Fruit fly (Drosophila melanogaster) whole organism, embryonic: ENCODE results near the gene CG2533.

ENCODE experiments used
- Atf6 ChIP-seq: fragments of 200-800 bp; sonication (Bioruptor generic); IDR thresholded peaks from 2 replicates; pipeline ENCODE4 v1.3.6; 2022; ENCODE audit warnings: missing biosample characterization, missing genetic modification characterization
- BEAF-32 ChIP-seq: fragments of 200-800 bp; sonication (Bioruptor generic); optimal IDR thresholded peaks from 3 replicates; lab custom pipeline; 2017; ENCODE audit warnings: missing biosample characterization, missing genetic modification characterization, mild to moderate bottlenecking, moderate library complexity, missing genetic modification reagents
- CG1024 ChIP-seq: fragments of 200-800 bp; sonication (Bioruptor generic); IDR thresholded peaks from 2 replicates; pipeline ENCODE4 v1.3.6; 2022; ENCODE audit warnings: missing biosample characterization, missing genetic modification characterization
- CG11696 ChIP-seq: fragments of 200-800 bp; sonication (Bioruptor generic); IDR thresholded peaks from 2 replicates; pipeline ENCODE4 v1.3.6; 2022; ENCODE audit warnings: missing biosample characterization, missing genetic modification characterization
- CG14014 ChIP-seq: fragments of 200-800 bp; sonication (Bioruptor generic); IDR thresholded peaks from 2 replicates; pipeline ENCODE4 v1.3.6; 2022; ENCODE audit warnings: missing biosample characterization, missing genetic modification characterization
- CG15269 ChIP-seq: fragments of 200-800 bp; sonication (Bioruptor generic); optimal IDR thresholded peaks from 2 replicates; lab custom pipeline; 2018; ENCODE audit warnings: missing biosample characterization, mild to moderate bottlenecking, missing genetic modification characterization, moderate library complexity
- CG15479 ChIP-seq: fragments of 200-800 bp; sonication (Bioruptor generic); optimal IDR thresholded peaks from 3 replicates; lab custom pipeline; 2019; ENCODE audit warnings: missing biosample characterization, mild to moderate bottlenecking, missing genetic modification characterization, moderate library complexity
- CG1603 ChIP-seq: fragments of 200-800 bp; sonication (Bioruptor generic); optimal IDR thresholded peaks from 2 replicates; lab custom pipeline; 2019; ENCODE audit warnings: missing biosample characterization, mild to moderate bottlenecking, missing genetic modification characterization, moderate library complexity
- CG1792 ChIP-seq: fragments of 200-800 bp; sonication (Bioruptor generic); optimal IDR thresholded peaks from 2 replicates; lab custom pipeline; 2016; ENCODE audit warnings: missing biosample characterization, missing genetic modification characterization
- CG2199 ChIP-seq: fragments of 200-800 bp; sonication (Bioruptor generic); IDR thresholded peaks from 3 replicates; pipeline ENCODE4 v1.3.6; 2022; ENCODE audit warnings: missing biosample characterization, missing genetic modification characterization
- CG2712 ChIP-seq: fragments of 200-800 bp; optimal IDR thresholded peaks from 3 replicates; lab custom pipeline; 2019; ENCODE audit warnings: missing biosample characterization, mild to moderate bottlenecking, missing genetic modification characterization, moderate library complexity
- CG3163 ChIP-seq: fragments of 200-800 bp; sonication (Bioruptor generic); optimal IDR thresholded peaks from 3 replicates; lab custom pipeline; 2016; ENCODE audit warnings: missing biosample characterization, missing genetic modification characterization
- CG33557 ChIP-seq: fragments of 200-800 bp; sonication (Bioruptor generic); optimal IDR thresholded peaks from 2 replicates; lab custom pipeline; 2019; ENCODE audit warnings: missing biosample characterization, mild to moderate bottlenecking, missing genetic modification characterization, moderate library complexity
- CG42726 ChIP-seq: fragments of 200-800 bp; sonication (Bioruptor generic); IDR thresholded peaks from 2 replicates; pipeline ENCODE4 v1.3.6; 2022; ENCODE audit warnings: missing biosample characterization, missing genetic modification characterization; ENCODE audit not compliant: partially characterized antibody
- CG4730 ChIP-seq: fragments of 200-800 bp; sonication (Bioruptor generic); IDR thresholded peaks from 2 replicates; pipeline ENCODE4 v1.3.6; 2022; ENCODE audit warnings: missing biosample characterization, missing genetic modification characterization
- CG6854 ChIP-seq: fragments of 200-800 bp; sonication (Bioruptor generic); optimal IDR thresholded peaks from 3 replicates; lab custom pipeline; 2017; ENCODE audit warnings: missing biosample characterization, mild to moderate bottlenecking, missing genetic modification characterization
- CG7745 ChIP-seq: fragments of 200-800 bp; sonication (Bioruptor generic); optimal IDR thresholded peaks from 2 replicates; lab custom pipeline; 2018; ENCODE audit warnings: missing biosample characterization, mild to moderate bottlenecking, missing genetic modification characterization, moderate library complexity
- CG8924 ChIP-seq: fragments of 200-800 bp; optimal IDR thresholded peaks from 3 replicates; lab custom pipeline; 2019; ENCODE audit warnings: missing biosample characterization, mild to moderate bottlenecking, missing genetic modification characterization, moderate library complexity
- CG9609 ChIP-seq: fragments of 200-800 bp; sonication (Bioruptor generic); optimal IDR thresholded peaks from 3 replicates; lab custom pipeline; 2016; ENCODE audit warnings: missing biosample characterization, missing genetic modification characterization
- CG9876 ChIP-seq: fragments of 200-800 bp; sonication (Bioruptor generic); optimal IDR thresholded peaks from 2 replicates; lab custom pipeline; 2016; ENCODE audit warnings: missing biosample characterization, missing genetic modification characterization
- D ChIP-seq, 2 experiments: fragments of 200-800 bp in 1 of 2; fragments of >200 bp in 1 of 2; sonication (Bioruptor generic) in 1 of 2; optimal IDR thresholded peaks; 2 replicates in 1 of 2; 3 replicates in 1 of 2; lab custom pipeline; 2017; ENCODE audit warnings: mild to moderate bottlenecking in 1 of 2, missing biosample characterization in 1 of 2, missing genetic modification characterization in 1 of 2, missing genetic modification reagents in 1 of 2
- Deaf1 ChIP-seq: fragments of 200-800 bp; optimal IDR thresholded peaks from 3 replicates; lab custom pipeline; 2019; ENCODE audit warnings: missing biosample characterization, mild to moderate bottlenecking, missing genetic modification characterization, moderate library complexity
- Doc2 ChIP-seq: fragments of 200-800 bp; sonication (Bioruptor generic); IDR thresholded peaks from 2 replicates; pipeline ENCODE4 v1.3.6; 2022; ENCODE audit warnings: missing biosample characterization, missing genetic modification characterization
- E2f2 ChIP-seq: fragments of 200-800 bp; sonication (Bioruptor generic); IDR thresholded peaks from 2 replicates; pipeline ENCODE4 v1.3.6; 2022; ENCODE audit warnings: missing biosample characterization, missing genetic modification characterization
- Hand ChIP-seq: fragments of 200-800 bp; sonication (Bioruptor generic); optimal IDR thresholded peaks from 2 replicates; lab custom pipeline; 2017; ENCODE audit warnings: mild to moderate bottlenecking, missing biosample characterization, missing genetic modification reagents, missing genetic modification characterization
- MBD-R2 ChIP-seq: fragments of 200-800 bp; sonication (Bioruptor generic); IDR thresholded peaks from 2 replicates; pipeline ENCODE4 v1.3.6; 2022; ENCODE audit warnings: missing biosample characterization, missing genetic modification characterization
- Nf-YC ChIP-seq: fragments of 200-800 bp; optimal IDR thresholded peaks from 3 replicates; lab custom pipeline; 2019; ENCODE audit warnings: missing biosample characterization, mild to moderate bottlenecking, missing genetic modification characterization, moderate library complexity
- Oaz ChIP-seq: fragments of 200-800 bp; sonication (Bioruptor generic); IDR thresholded peaks from 2 replicates; pipeline ENCODE4 v1.3.6; 2022; ENCODE audit warnings: missing biosample characterization, missing genetic modification characterization
- Six4 ChIP-seq: fragments of 200-800 bp; sonication (Bioruptor generic); optimal IDR thresholded peaks from 2 replicates; lab custom pipeline; 2016; ENCODE audit warnings: missing biosample characterization, missing genetic modification characterization
- Sry-β ChIP-seq: fragments of 200-800 bp; sonication (Bioruptor generic); optimal IDR thresholded peaks from 2 replicates; lab custom pipeline; 2018; ENCODE audit warnings: missing biosample characterization, mild to moderate bottlenecking, missing genetic modification characterization, moderate library complexity
- Trl ChIP-seq, 3 experiments: fragments of >200 bp in 2 of 3; fragments of 200-800 bp in 1 of 3; sonication (Bioruptor generic) in 1 of 3; optimal IDR thresholded peaks; 2 replicates in 1 of 3; 3 replicates in 2 of 3; lab custom pipeline; 2016 to 2017; ENCODE audit warnings: missing biosample characterization in 1 of 3, missing genetic modification characterization in 1 of 3
- bowl ChIP-seq: fragments of 200-800 bp; sonication (Bioruptor generic); IDR thresholded peaks from 2 replicates; pipeline ENCODE4 v1.3.6; 2022; ENCODE audit warnings: missing biosample characterization, missing genetic modification characterization
- btn ChIP-seq: fragments of 200-800 bp; sonication (Bioruptor generic); optimal IDR thresholded peaks from 2 replicates; lab custom pipeline; 2016; ENCODE audit warnings: missing biosample characterization, missing genetic modification characterization
- cwo ChIP-seq: fragments of 200-800 bp; sonication (Bioruptor generic); optimal IDR thresholded peaks from 3 replicates; lab custom pipeline; 2017; ENCODE audit warnings: missing biosample characterization, missing genetic modification characterization, mild to moderate bottlenecking, moderate library complexity, missing genetic modification reagents
- exex ChIP-seq: fragments of 200-800 bp; sonication (Bioruptor generic); optimal IDR thresholded peaks from 4 replicates; lab custom pipeline; 2018; ENCODE audit warnings: missing biosample characterization, mild to moderate bottlenecking, missing genetic modification characterization, moderate library complexity
- gsb ChIP-seq: fragments of 200-800 bp; sonication (Bioruptor generic); IDR thresholded peaks from 2 replicates; pipeline ENCODE4 v1.3.6; 2022; ENCODE audit warnings: missing biosample characterization, missing genetic modification characterization
- hkb ChIP-seq, 2 experiments: fragments of 200-800 bp in 1 of 2; fragments of >200 bp in 1 of 2; sonication (Bioruptor generic) in 1 of 2; IDR thresholded peaks in 1 of 2; optimal IDR thresholded peaks in 1 of 2; 2 replicates each; pipeline versions ENCODE4 v1.3.6 to Lab custom; 2017 to 2022; ENCODE audit warnings: missing biosample characterization in 1 of 2, missing genetic modification characterization in 1 of 2
- jing ChIP-seq: fragments of 200-800 bp; sonication (Bioruptor generic); optimal IDR thresholded peaks from 2 replicates; lab custom pipeline; 2018; ENCODE audit warnings: missing biosample characterization, mild to moderate bottlenecking, missing genetic modification characterization
- nom ChIP-seq: fragments of 200-800 bp; sonication (Bioruptor generic); optimal IDR thresholded peaks from 2 replicates; lab custom pipeline; 2017; ENCODE audit warnings: missing biosample characterization, missing genetic modification characterization, mild to moderate bottlenecking, moderate library complexity, missing genetic modification reagents
- pfk ChIP-seq: fragments of 200-800 bp; sonication (Bioruptor generic); optimal IDR thresholded peaks from 2 replicates; lab custom pipeline; 2018; ENCODE audit warnings: missing biosample characterization, mild to moderate bottlenecking, missing genetic modification characterization, moderate library complexity
- pnt ChIP-seq: fragments of 200-800 bp; sonication (Bioruptor generic); optimal IDR thresholded peaks from 3 replicates; lab custom pipeline; 2016; ENCODE audit warnings: missing biosample characterization, missing genetic modification characterization
- salm ChIP-seq: fragments of 200-800 bp; sonication (Bioruptor generic); optimal IDR thresholded peaks from 2 replicates; lab custom pipeline; 2018; ENCODE audit warnings: missing biosample characterization, mild to moderate bottlenecking, missing genetic modification characterization
- shn ChIP-seq: fragments of 200-800 bp; sonication (Bioruptor generic); optimal IDR thresholded peaks from 3 replicates; lab custom pipeline; 2016; ENCODE audit warnings: missing biosample characterization, missing genetic modification characterization
- slbo ChIP-seq: fragments of 200-800 bp; sonication (Bioruptor generic); IDR thresholded peaks from 2 replicates; pipeline ENCODE4 v1.3.6; 2022; ENCODE audit warnings: missing biosample characterization, missing genetic modification characterization
- wdn ChIP-seq: fragments of 200-800 bp; sonication (Bioruptor generic); IDR thresholded peaks from 2 replicates; pipeline ENCODE4 v1.3.6; 2022; ENCODE audit warnings: missing biosample characterization, missing genetic modification characterization
- wor ChIP-seq: fragments of 200-800 bp; sonication (Bioruptor generic); IDR thresholded peaks from 2 replicates; pipeline ENCODE4 v1.3.6; 2022; ENCODE audit warnings: missing biosample characterization, missing genetic modification characterization
- zfh1 ChIP-seq: fragments of 200-800 bp; sonication (Bioruptor generic); IDR thresholded peaks from 3 replicates; pipeline ENCODE4 v1.3.6; 2022; ENCODE audit warnings: missing biosample characterization, missing genetic modification characterization

CG2533 gene

dm6 chrX:11622649-11623425 lies 18.8 kb upstream of the CG2533 start (continued):
- TF ChIP-seq D (optimal IDR thresholded peaks at IDR 0.05; lab: Kevin White, UChicago), result no peak
- TF ChIP-seq D (GFP tag; optimal IDR thresholded peaks at IDR 0.05; lab: Kevin White, UChicago), result no peak
- peak; percentile 59 for TF ChIP-seq CG3163
- no peak for TF ChIP-seq pnt (GFP tag; lab: Kevin White, UChicago)
- peak; percentile 2 for TF ChIP-seq CG6854 (GFP tag; lab: Kevin White, UChicago)
- peak; percentile 62; the same call in 1 of the 3 replicates for TF ChIP-seq zfh1
- TF ChIP-seq CG9609, result peak; percentile 67
- peak; percentile 44 for TF ChIP-seq btn (GFP tag; lab: Kevin White, UChicago)
- peak; percentile 36 for TF ChIP-seq CG9876 (GFP tag; lab: Kevin White, UChicago)
- TF ChIP-seq CG2712 (tag; lab: Kevin White, UChicago), result peak; percentile 60
- TF ChIP-seq Deaf1 (tag; lab: Kevin White, UChicago), result peak; percentile 40
- peak; percentile 59 for TF ChIP-seq cwo (GFP tag; lab: Kevin White, UChicago)
- TF ChIP-seq Sry-β, result no peak
- TF ChIP-seq Trl (optimal IDR thresholded peaks at IDR 0.05; lab: Kevin White, UChicago), result peak; percentile 78 to 93
- TF ChIP-seq Trl (GFP tag; optimal IDR thresholded peaks at IDR 0.05; lab: Kevin White, UChicago), result peak; percentile 23
- TF ChIP-seq E2f2, result peak; percentile 52; the same call in 1 of the 2 replicates
- peak; percentile 26 for TF ChIP-seq jing (GFP tag; lab: Kevin White, UChicago)
- peak; percentile 68 for TF ChIP-seq gsb (GFP tag; lab: Robert Waterston, UW)
- peak; percentile 96 for TF ChIP-seq nom (GFP tag; lab: Kevin White, UChicago)
- TF ChIP-seq wor (GFP tag; lab: Robert Waterston, UW), result peak; percentile 54
- TF ChIP-seq CG1024 (GFP tag; lab: Robert Waterston, UW), result 0 out of 2 replicates have a peak, but pooled peaks have one; percentile 39
- TF ChIP-seq Oaz (GFP tag; lab: Robert Waterston, UW), result peak; percentile 83
- peak; percentile 74 for TF ChIP-seq CG11696 (GFP tag; lab: Robert Waterston, UW)
- no peak for TF ChIP-seq hkb (optimal IDR thresholded peaks at IDR 0.05; lab: Kevin White, UChicago)
- peak; percentile 85 for TF ChIP-seq hkb (GFP tag; IDR thresholded peaks at IDR 0.05; lab: Robert Waterston, UW)
- peak; percentile 90 for TF ChIP-seq slbo (GFP tag; lab: Robert Waterston, UW)
- peak; percentile 49 for TF ChIP-seq salm (tag; lab: Kevin White, UChicago)
- TF ChIP-seq CG7745 (tag; lab: Kevin White, UChicago), result no peak
- TF ChIP-seq CG42726 (GFP tag; lab: Robert Waterston, UW), result no peak
- no peak; the same call in 1 of the 2 replicates for TF ChIP-seq Doc2 (GFP tag; lab: Robert Waterston, UW)
- no peak for TF ChIP-seq CG2199 (GFP tag; lab: Robert Waterston, UW)
- peak; percentile 64; the same call in 1 of the 2 replicates for TF ChIP-seq bowl (GFP tag; lab: Robert Waterston, UW)
- no peak for TF ChIP-seq CG15479 (GFP tag; lab: Kevin White, UChicago)
- peak; percentile 63 for TF ChIP-seq Six4 (GFP tag; lab: Kevin White, UChicago)
- TF ChIP-seq CG33557, result no peak
- TF ChIP-seq pfk (GFP tag; lab: Kevin White, UChicago), result no peak
- TF ChIP-seq CG1792 (GFP tag; lab: Kevin White, UChicago), result peak; percentile 16
- peak; percentile 83 for TF ChIP-seq Atf6 (GFP tag; lab: Robert Waterston, UW)
- TF ChIP-seq CG8924 (tag; lab: Kevin White, UChicago), result peak; percentile 72
- TF ChIP-seq shn, result peak; percentile 61
- TF ChIP-seq CG14014, result peak; percentile 87
- TF ChIP-seq BEAF-32, result no peak
- TF ChIP-seq Hand, result peak; percentile 22
- peak; percentile 62; the same call in 1 of the 2 replicates for TF ChIP-seq MBD-R2
- peak; percentile 70 for TF ChIP-seq CG1603 (tag; lab: Kevin White, UChicago)
- TF ChIP-seq Nf-YC (tag; lab: Kevin White, UChicago), result peak; percentile 58
- TF ChIP-seq CG15269 (tag; lab: Kevin White, UChicago), result peak; percentile 90
- peak; percentile 79 for TF ChIP-seq CG4730 (GFP tag; lab: Robert Waterston, UW)
- TF ChIP-seq wdn, result peak; percentile 42; the same call in 1 of the 2 replicates
- TF ChIP-seq exex (tag; lab: Kevin White, UChicago), result peak; percentile 27
